Fruit fly (Drosophila melanogaster) whole organism, prepupa: Measurements from ENCODE around the gene Polr3E.

ENCODE experiments used
- Blimp-1 ChIP-seq: fragments of 200-800 bp; sonication (Bioruptor generic); optimal IDR thresholded peaks from 3 replicates; lab custom pipeline; 2017; ENCODE audit warnings: missing biosample characterization, missing genetic modification characterization, mild to moderate bottlenecking, moderate library complexity, missing genetic modification reagents
- CG10631 ChIP-seq: fragments of 200-800 bp; sonication (Bioruptor generic); optimal IDR thresholded peaks from 2 replicates; lab custom pipeline; 2016; ENCODE audit warnings: missing biosample characterization, missing genetic modification characterization
- CG10669 ChIP-seq: fragments of 200-800 bp; sonication (Bioruptor generic); optimal IDR thresholded peaks from 3 replicates; lab custom pipeline; 2018; ENCODE audit warnings: missing biosample characterization, mild to moderate bottlenecking, missing genetic modification characterization, moderate library complexity
- CG11294 ChIP-seq: fragments of 200-800 bp; sonication (Bioruptor generic); IDR thresholded peaks from 2 replicates; pipeline ENCODE4 v1.3.6; 2022; ENCODE audit warnings: missing biosample characterization, missing genetic modification characterization
- CG11902 ChIP-seq: fragments of 200-800 bp; sonication (Bioruptor generic); optimal IDR thresholded peaks from 3 replicates; lab custom pipeline; 2016; ENCODE audit warnings: missing biosample characterization, missing genetic modification characterization
- CG15336 ChIP-seq: fragments of 200-800 bp; sonication (Bioruptor generic); IDR thresholded peaks from 2 replicates; pipeline ENCODE4 v1.3.6; 2022; ENCODE audit warnings: missing biosample characterization, missing genetic modification characterization
- CG1621 ChIP-seq: fragments of 200-800 bp; sonication (Bioruptor generic); optimal IDR thresholded peaks from 3 replicates; lab custom pipeline; 2018; ENCODE audit warnings: missing biosample characterization, mild to moderate bottlenecking, missing genetic modification characterization
- CG16779 ChIP-seq: fragments of 200-800 bp; sonication (Bioruptor generic); optimal IDR thresholded peaks from 3 replicates; lab custom pipeline; 2017; ENCODE audit warnings: missing biosample characterization, mild to moderate bottlenecking, missing genetic modification characterization
- CG3032 ChIP-seq: fragments of 200-800 bp; optimal IDR thresholded peaks from 2 replicates; lab custom pipeline; 2019; ENCODE audit warnings: missing biosample characterization, mild to moderate bottlenecking, missing genetic modification characterization, moderate library complexity
- CG31627 ChIP-seq: fragments of 200-800 bp; sonication (Bioruptor generic); optimal IDR thresholded peaks from 3 replicates; lab custom pipeline; 2016; ENCODE audit warnings: missing biosample characterization, missing genetic modification characterization
- CG34406 ChIP-seq: fragments of 200-800 bp; sonication (Bioruptor generic); optimal IDR thresholded peaks from 3 replicates; lab custom pipeline; 2016; ENCODE audit warnings: missing biosample characterization, missing genetic modification characterization
- CG3919 ChIP-seq: fragments of 200-800 bp; sonication (Bioruptor generic); optimal IDR thresholded peaks from 3 replicates; lab custom pipeline; 2016; ENCODE audit warnings: missing biosample characterization, missing genetic modification characterization
- CG4318 ChIP-seq: fragments of 200-800 bp; sonication (Bioruptor generic); optimal IDR thresholded peaks from 3 replicates; lab custom pipeline; 2017; ENCODE audit warnings: missing biosample characterization, mild to moderate bottlenecking, missing genetic modification characterization
- CG6792 ChIP-seq: fragments of 200-800 bp; sonication (Bioruptor generic); optimal IDR thresholded peaks from 3 replicates; lab custom pipeline; 2016; ENCODE audit warnings: missing biosample characterization, missing genetic modification characterization
- CG6808 ChIP-seq: fragments of 200-800 bp; sonication (Bioruptor generic); optimal IDR thresholded peaks from 3 replicates; lab custom pipeline; 2017; ENCODE audit warnings: missing biosample characterization, missing genetic modification characterization, mild to moderate bottlenecking, moderate library complexity, missing genetic modification reagents
- CG6854 ChIP-seq: fragments of 200-800 bp; sonication (Bioruptor generic); optimal IDR thresholded peaks from 2 replicates; lab custom pipeline; 2017; ENCODE audit warnings: missing biosample characterization, mild to moderate bottlenecking, missing genetic modification characterization
- CG7368 ChIP-seq: fragments of 200-800 bp; sonication (Bioruptor generic); optimal IDR thresholded peaks from 3 replicates; lab custom pipeline; 2016; ENCODE audit warnings: missing biosample characterization, missing genetic modification characterization
- CG8632 ChIP-seq: fragments of 200-800 bp; sonication (Bioruptor generic); optimal IDR thresholded peaks from 3 replicates; lab custom pipeline; 2016; ENCODE audit warnings: missing biosample characterization, missing genetic modification characterization
- CG9139 ChIP-seq: fragments of 200-800 bp; sonication (Bioruptor generic); optimal IDR thresholded peaks from 3 replicates; lab custom pipeline; 2017; ENCODE audit warnings: missing biosample characterization, mild to moderate bottlenecking, missing genetic modification characterization
- Eip75B ChIP-seq: fragments of 200-800 bp; sonication (Bioruptor generic); optimal IDR thresholded peaks from 3 replicates; lab custom pipeline; 2016; ENCODE audit warnings: missing biosample characterization, missing genetic modification characterization
- Eip93F ChIP-seq: fragments of 200-800 bp; sonication (Bioruptor generic); optimal IDR thresholded peaks from 2 replicates; lab custom pipeline; 2016; ENCODE audit warnings: missing biosample characterization, mild to moderate bottlenecking, missing genetic modification characterization
- Ets21C ChIP-seq: fragments of 200-800 bp; sonication (Bioruptor generic); optimal IDR thresholded peaks from 3 replicates; lab custom pipeline; 2016; ENCODE audit warnings: missing biosample characterization, missing genetic modification characterization
- Ets96B ChIP-seq: fragments of 200-800 bp; optimal IDR thresholded peaks from 2 replicates; lab custom pipeline; 2019; ENCODE audit warnings: missing biosample characterization, mild to moderate bottlenecking, missing genetic modification characterization, moderate library complexity
- Gug ChIP-seq: fragments of 200-800 bp; sonication (Bioruptor generic); IDR thresholded peaks from 2 replicates; pipeline ENCODE4 v1.3.6; 2022; ENCODE audit warnings: missing biosample characterization, missing genetic modification characterization
- Hr38 ChIP-seq: sonication (Bioruptor generic); optimal IDR thresholded peaks from 2 replicates; lab custom pipeline; 2016; ENCODE audit warnings: missing biosample characterization, missing genetic modification characterization
- Hr39 ChIP-seq: fragments of 200-800 bp; sonication (Bioruptor generic); optimal IDR thresholded peaks from 2 replicates; lab custom pipeline; 2016; ENCODE audit warnings: missing biosample characterization, missing genetic modification characterization
- Hr4 ChIP-seq: fragments of 200-800 bp; sonication (Bioruptor generic); optimal IDR thresholded peaks from 3 replicates; lab custom pipeline; 2016; ENCODE audit warnings: missing biosample characterization, missing genetic modification characterization
- Lpt ChIP-seq: fragments of 200-800 bp; sonication (Bioruptor generic); optimal IDR thresholded peaks from 3 replicates; lab custom pipeline; 2016; ENCODE audit warnings: missing biosample characterization, missing genetic modification characterization
- Smox ChIP-seq: fragments of 200-800 bp; sonication (Bioruptor generic); optimal IDR thresholded peaks from 3 replicates; lab custom pipeline; 2016; ENCODE audit warnings: missing biosample characterization, missing genetic modification characterization
- Sox14 ChIP-seq: fragments of 200-800 bp; sonication (Bioruptor generic); optimal IDR thresholded peaks from 3 replicates; lab custom pipeline; 2016; ENCODE audit warnings: missing biosample characterization, missing genetic modification characterization
- achi ChIP-seq: fragments of 200-800 bp; sonication (Bioruptor generic); optimal IDR thresholded peaks from 3 replicates; lab custom pipeline; 2016; ENCODE audit warnings: missing biosample characterization, missing genetic modification characterization
- acj6 ChIP-seq: fragments of 200-800 bp; sonication (Bioruptor generic); optimal IDR thresholded peaks from 3 replicates; lab custom pipeline; 2016; ENCODE audit warnings: missing biosample characterization, missing genetic modification characterization
- cyc ChIP-seq: fragments of 200-800 bp; sonication (Bioruptor generic); optimal IDR thresholded peaks from 3 replicates; lab custom pipeline; 2016; ENCODE audit warnings: missing biosample characterization, missing genetic modification characterization
- dac ChIP-seq: fragments of 200-800 bp; sonication (Bioruptor generic); optimal IDR thresholded peaks from 2 replicates; lab custom pipeline; 2017; ENCODE audit warnings: missing biosample characterization, mild to moderate bottlenecking, missing genetic modification characterization
- dsx ChIP-seq: fragments of 200-800 bp; optimal IDR thresholded peaks from 3 replicates; lab custom pipeline; 2019; ENCODE audit warnings: missing biosample characterization, mild to moderate bottlenecking, missing genetic modification characterization, moderate library complexity; ENCODE audit not compliant: poor library complexity, severe bottlenecking
- esn ChIP-seq: fragments of 200-800 bp; sonication (Bioruptor generic); optimal IDR thresholded peaks from 2 replicates; lab custom pipeline; 2016; ENCODE audit warnings: missing biosample characterization, mild to moderate bottlenecking, missing genetic modification characterization, moderate library complexity
- fd59A ChIP-seq: fragments of 200-800 bp; sonication (Bioruptor generic); optimal IDR thresholded peaks from 2 replicates; lab custom pipeline; 2017; ENCODE audit warnings: missing biosample characterization, mild to moderate bottlenecking, missing genetic modification characterization, missing genetic modification reagents
- fd85E ChIP-seq: fragments of 200-800 bp; sonication (Bioruptor generic); optimal IDR thresholded peaks from 3 replicates; lab custom pipeline; 2016; ENCODE audit warnings: missing biosample characterization, missing genetic modification characterization
- fkh ChIP-seq: fragments of 200-800 bp; sonication (Bioruptor generic); optimal IDR thresholded peaks from 3 replicates; lab custom pipeline; 2017; ENCODE audit warnings: missing biosample characterization, mild to moderate bottlenecking, missing genetic modification characterization, moderate library complexity
- lz ChIP-seq: fragments of 200-800 bp; sonication (Bioruptor generic); optimal IDR thresholded peaks from 3 replicates; lab custom pipeline; 2016; ENCODE audit warnings: missing biosample characterization, missing genetic modification characterization
- net ChIP-seq: fragments of 200-800 bp; sonication (Bioruptor generic); optimal IDR thresholded peaks from 3 replicates; lab custom pipeline; 2016; ENCODE audit warnings: missing biosample characterization, missing genetic modification characterization
- pdm3 ChIP-seq: fragments of 200-800 bp; sonication (Bioruptor generic); optimal IDR thresholded peaks from 3 replicates; lab custom pipeline; 2016; ENCODE audit warnings: missing biosample characterization, missing genetic modification characterization
- spab ChIP-seq: fragments of 200-800 bp; sonication (Bioruptor generic); optimal IDR thresholded peaks from 2 replicates; lab custom pipeline; 2017; ENCODE audit warnings: missing biosample characterization, mild to moderate bottlenecking, missing genetic modification characterization, missing genetic modification reagents
- svp ChIP-seq: fragments of 200-800 bp; sonication (Bioruptor generic); peaks from one replicate; lab custom pipeline; 2016; ENCODE audit warnings: missing biosample characterization, missing genetic modification characterization
- topi ChIP-seq: fragments of 200-800 bp; sonication (Bioruptor generic); optimal IDR thresholded peaks from 3 replicates; lab custom pipeline; 2016; ENCODE audit warnings: missing biosample characterization, missing genetic modification characterization
- vri ChIP-seq: fragments of 200-800 bp; sonication (Bioruptor generic); optimal IDR thresholded peaks from 3 replicates; lab custom pipeline; 2016; ENCODE audit warnings: missing biosample characterization, mild to moderate bottlenecking, missing genetic modification characterization

The Polr3E gene

DNA sequence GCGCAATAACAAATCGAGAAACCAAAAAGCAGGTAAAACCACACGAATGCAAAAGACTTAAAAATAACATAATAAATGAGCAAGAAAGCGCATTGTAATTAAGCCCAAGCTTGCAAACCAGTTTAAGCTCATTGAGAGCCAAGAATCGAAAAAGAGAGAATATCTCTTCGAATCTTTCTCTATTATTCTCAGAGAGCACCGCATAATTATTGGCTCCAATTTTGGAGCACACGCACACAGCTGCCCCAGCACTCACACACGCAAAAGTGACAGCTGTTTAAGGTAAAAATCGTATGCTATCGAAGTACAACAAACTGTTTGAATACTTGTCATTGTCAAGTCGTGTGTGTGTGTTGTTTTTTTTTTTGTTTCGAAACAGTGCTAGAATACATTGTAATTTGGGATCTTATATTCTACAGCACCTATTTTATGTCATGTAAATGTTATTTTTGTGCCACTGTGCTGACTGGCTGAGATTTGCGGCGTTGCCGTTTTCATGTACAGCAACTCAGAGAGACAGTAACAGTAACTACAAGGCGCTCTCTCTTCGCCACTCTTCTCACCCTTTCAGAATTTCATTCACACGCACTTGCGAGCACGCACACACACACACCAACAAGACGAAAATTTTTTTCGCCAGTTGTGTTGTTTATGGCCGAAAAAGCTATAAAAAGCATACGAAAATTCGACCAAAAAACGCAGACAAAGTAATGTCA is 22.1 kb upstream of the Polr3E start (continued):
- TF ChIP-seq CG8632 (GFP tag; lab: Kevin White, UChicago) (peak; percentile 78), Eip93F (no peak), lz (GFP tag; lab: Kevin White, UChicago) (peak; percentile 86), Lpt (GFP tag; lab: Kevin White, UChicago) (peak; percentile 68), Hr4 (GFP tag; lab: Kevin White, UChicago) (peak; percentile 69), Gug (GFP tag; lab: Robert Waterston, UW) (peak; percentile 61), topi (GFP tag; lab: Kevin White, UChicago) (peak; percentile 85), CG10631 (GFP tag; lab: Kevin White, UChicago) (peak; percentile 78), CG11902 (GFP tag; lab: Kevin White, UChicago) (peak; percentile 62), Smox (peak; percentile 82), cyc (GFP tag; lab: Kevin White, UChicago) (peak; percentile 81), CG6808 (GFP tag; lab: Kevin White, UChicago) (peak; percentile 35), CG6792 (peak; percentile 78), CG9139 (GFP tag; lab: Kevin White, UChicago) (peak; percentile 26), spab (GFP tag; lab: Kevin White, UChicago) (peak; percentile 34), Eip75B (GFP tag; lab: Kevin White, UChicago) (peak; percentile 87), CG7368 (GFP tag; lab: Kevin White, UChicago) (peak; percentile 60), dsx (peak; percentile 76), Hr39 (GFP tag; lab: Kevin White, UChicago) (peak; percentile 85)

DNA sequence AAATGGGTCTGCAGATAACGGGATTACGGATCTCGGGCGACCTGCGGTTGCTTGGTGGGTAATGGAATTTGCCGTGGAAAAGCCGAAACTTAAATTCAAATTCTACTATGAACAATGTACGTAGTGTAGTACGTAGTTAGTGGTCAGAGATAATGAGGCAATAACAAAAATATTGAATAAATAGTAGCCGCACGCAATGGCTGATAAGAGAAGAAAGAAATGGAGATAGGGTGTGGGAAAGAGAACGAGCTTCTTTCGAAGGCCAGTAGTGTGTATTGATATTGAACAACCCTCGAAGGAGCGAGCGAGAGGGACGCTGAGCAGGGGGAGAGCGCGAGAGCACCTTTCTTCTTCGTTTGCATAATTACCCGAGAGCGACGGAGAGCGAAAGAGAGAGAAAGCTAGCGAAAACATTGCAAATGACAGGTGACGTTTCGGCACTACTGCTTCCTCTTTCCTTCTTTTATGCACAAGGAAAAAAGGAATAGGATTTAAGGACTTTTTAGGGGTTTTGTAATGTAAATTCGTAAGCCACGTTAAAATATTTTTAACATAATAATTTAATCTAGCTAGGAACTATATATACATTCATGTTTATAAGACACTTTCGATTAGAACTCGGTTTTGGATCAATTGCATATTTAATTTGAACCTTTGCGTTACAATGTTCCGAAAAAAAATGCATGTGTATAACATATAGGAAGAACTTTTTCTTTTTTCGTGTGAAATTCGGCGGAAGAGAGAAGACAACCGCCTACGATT is 20.6 kb upstream of the Polr3E start:
- TF ChIP-seq CG1621 (tag; lab: Kevin White, UChicago) (no peak), vri (GFP tag; lab: Kevin White, UChicago) (peak; percentile 6), CG4318 (GFP tag; lab: Kevin White, UChicago) (peak; percentile 66), fd85E (GFP tag; lab: Kevin White, UChicago) (no peak), CG34406 (GFP tag; lab: Kevin White, UChicago) (peak; percentile 50), CG3919 (GFP tag; lab: Kevin White, UChicago) (peak; percentile 32), Blimp-1 (GFP tag; lab: Kevin White, UChicago) (no peak), CG10669 (GFP tag; lab: Kevin White, UChicago) (peak; percentile 43), CG31627 (GFP tag; lab: Kevin White, UChicago) (peak; percentile 47), Smox (peak; percentile 59), Hr4 (GFP tag; lab: Kevin White, UChicago) (peak; percentile 75), achi (GFP tag; lab: Kevin White, UChicago) (peak; percentile 69), fkh (GFP tag; lab: Kevin White, UChicago) (peak; percentile 69), cyc (GFP tag; lab: Kevin White, UChicago) (peak; percentile 43), CG15336 (GFP tag; lab: Robert Waterston, UW) (peak; percentile 67), Ets96B (tag; lab: Kevin White, UChicago) (peak; percentile 25), CG3032 (tag; lab: Kevin White, UChicago) (no peak), fd59A (GFP tag; lab: Kevin White, UChicago) (peak; percentile 9), CG16779 (tag; lab: Kevin White, UChicago) (no peak), CG6808 (GFP tag; lab: Kevin White, UChicago) (no peak), CG6854 (GFP tag; lab: Kevin White, UChicago) (no peak), Eip93F (no peak), CG8632 (GFP tag; lab: Kevin White, UChicago) (peak; percentile 33), dac (GFP tag; lab: Kevin White, UChicago) (no peak), CG6792 (no peak), lz (GFP tag; lab: Kevin White, UChicago) (no peak), pdm3 (peak; percentile 46), Hr38 (GFP tag; lab: Kevin White, UChicago) (no peak), svp (GFP tag; lab: Kevin White, UChicago) (peak; percentile 67), CG9139 (GFP tag; lab: Kevin White, UChicago) (no peak), Ets21C (GFP tag; lab: Kevin White, UChicago) (no peak), esn (GFP tag; lab: Kevin White, UChicago) (peak; percentile 61), acj6 (peak; percentile 44), CG10631 (GFP tag; lab: Kevin White, UChicago) (peak; percentile 32), CG11294 (GFP tag; lab: Robert Waterston, UW) (no peak), topi (GFP tag; lab: Kevin White, UChicago) (peak; percentile 70), net (GFP tag; lab: Kevin White, UChicago) (peak; percentile 57), Sox14 (GFP tag; lab: Kevin White, UChicago) (peak; percentile 30)
